Worm (Caenorhabditis elegans): ENCODE measurements around the gene smc-6.

- TF ChIP-seq him-1 (tag; optimal IDR thresholded peaks at IDR 0.05) (no peak), W03F9.2 (tag; optimal IDR thresholded peaks at IDR 0.05) (no peak), dao-5 (tag; optimal IDR thresholded peaks at IDR 0.05) (no peak)
These were observed 22.2 kb upstream of the smc-6 start, which contains the start of gene F54D5.17 for ce11 chrII:11556338-11556737.
